Worm (Caenorhabditis elegans) whole organism, L4 larva: ENCODE results near the gene F58A6.1.

Source experiments
- F10B5.3 ChIP-seq: sonication (generic microtip); optimal IDR thresholded peaks from 2 replicates; lab custom pipeline; 2016; ENCODE audit warnings: mild to moderate bottlenecking, missing genetic modification characterization, missing compliant biosample characterization
- F37D6.2 ChIP-seq: sonication (generic microtip); optimal IDR thresholded peaks from 2 replicates; lab custom pipeline; 2016; ENCODE audit warnings: mild to moderate bottlenecking, missing genetic modification characterization, missing compliant biosample characterization
- F49E8.2 ChIP-seq: sonication (generic microtip); optimal IDR thresholded peaks from 2 replicates; lab custom pipeline; 2016; ENCODE audit warnings: missing compliant biosample characterization, mild to moderate bottlenecking, missing genetic modification characterization, borderline replicate concordance
- R02D3.7 ChIP-seq: fragments of 150-350 bp; sonication (generic microtip); optimal IDR thresholded peaks from 3 replicates; lab custom pipeline; 2014; ENCODE audit warnings: missing biosample characterization, missing genetic modification characterization
- Y105C5A.15 ChIP-seq: fragments of 200-800 bp; sonication (Bioruptor generic); IDR thresholded peaks from 2 replicates; pipeline ENCODE4 v1.3.6; 2022; ENCODE audit warnings: missing genetic modification characterization, missing compliant biosample characterization
- Y75B8A.6 ChIP-seq: fragments of 200-800 bp; sonication (Bioruptor generic); IDR thresholded peaks from 2 replicates; pipeline ENCODE4 v1.3.6; 2022; ENCODE audit warnings: missing genetic modification reagents, missing genetic modification characterization, missing compliant biosample characterization
- ama-1 ChIP-seq: fragments of 150-350 bp; optimal IDR thresholded peaks from 2 replicates; lab custom pipeline; 2014; ENCODE audit warnings: inconsistent platforms, mixed read lengths
- arid-1 ChIP-seq: fragments of 200-800 bp; sonication (Bioruptor generic); conservative IDR thresholded peaks from 2 replicates; pipeline ENCODE4 v1.3.6; 2022; ENCODE audit warnings: missing genetic modification reagents, missing genetic modification characterization, missing compliant biosample characterization
- ceh-20 ChIP-seq: fragments of 200-800 bp; sonication (Bioruptor generic); IDR thresholded peaks from 2 replicates; pipeline ENCODE4 v1.3.6; 2022; ENCODE audit warnings: missing genetic modification reagents, missing genetic modification characterization, missing compliant biosample characterization
- ceh-32 ChIP-seq: sonication (generic microtip); optimal IDR thresholded peaks from 2 replicates; lab custom pipeline; 2016; ENCODE audit warnings: mild to moderate bottlenecking, missing genetic modification characterization, missing compliant biosample characterization; ENCODE audit not compliant: poor library complexity
- ceh-62 ChIP-seq: sonication (generic microtip); optimal IDR thresholded peaks from 2 replicates; lab custom pipeline; 2017; ENCODE audit warnings: missing biosample characterization, missing genetic modification characterization
- ces-1 ChIP-seq: fragments of 150-350 bp; sonication (generic microtip); optimal IDR thresholded peaks from 4 replicates; lab custom pipeline; 2014; ENCODE audit warnings: missing biosample characterization, missing genetic modification reagents, missing genetic modification characterization
- cey-2 ChIP-seq: sonication (generic microtip); optimal IDR thresholded peaks from 3 replicates; lab custom pipeline; 2017; ENCODE audit warnings: missing genetic modification characterization, mild to moderate bottlenecking, missing compliant biosample characterization, antibody characterized with exemption, borderline replicate concordance; ENCODE audit not compliant: insufficient read depth
- daf-8 ChIP-seq: fragments of 200-800 bp; sonication (Bioruptor generic); IDR thresholded peaks from 2 replicates; pipeline ENCODE4 v1.3.6; 2022; ENCODE audit warnings: missing genetic modification characterization, missing compliant biosample characterization
- dmd-6 ChIP-seq: fragments of 200-800 bp; sonication (Bioruptor generic); IDR thresholded peaks from 2 replicates; pipeline ENCODE4 v1.3.6; 2022; ENCODE audit warnings: missing genetic modification reagents, missing genetic modification characterization, missing compliant biosample characterization
- dpl-1 ChIP-seq: fragments of 150-350 bp; optimal IDR thresholded peaks from 2 replicates; lab custom pipeline; 2014; ENCODE audit warnings: missing biosample characterization, missing genetic modification reagents, missing genetic modification characterization
- fkh-10 ChIP-seq: fragments of 150-350 bp; optimal IDR thresholded peaks from 2 replicates; lab custom pipeline; 2014; ENCODE audit warnings: missing biosample characterization, missing genetic modification reagents, missing genetic modification characterization
- fos-1 ChIP-seq: fragments of 150-350 bp; optimal IDR thresholded peaks from 2 replicates; lab custom pipeline; 2014; ENCODE audit warnings: missing biosample characterization, missing genetic modification characterization
- hif-1 ChIP-seq, 2 experiments: sonication (generic microtip); optimal IDR thresholded peaks; 2 replicates each; lab custom pipeline; 2016 to 2017; ENCODE audit warnings: missing compliant biosample characterization in 2 of 2, missing genetic modification characterization in 2 of 2, missing genetic modification reagents in 2 of 2, missing genotype in 2 of 2, mild to moderate bottlenecking in 1 of 2
- hlh-30 ChIP-seq: sonication (generic microtip); optimal IDR thresholded peaks from 2 replicates; lab custom pipeline; 2017; ENCODE audit warnings: antibody characterized with exemption, mild to moderate bottlenecking, missing genetic modification characterization, missing compliant biosample characterization; ENCODE audit not compliant: insufficient read depth
- lin-1 ChIP-seq: fragments of 200-800 bp; sonication (Bioruptor generic); IDR thresholded peaks from 2 replicates; pipeline ENCODE4 v1.3.6; 2022; ENCODE audit warnings: missing genetic modification reagents, missing genetic modification characterization, missing compliant biosample characterization
- lin-13 ChIP-seq: fragments of 150-350 bp; optimal IDR thresholded peaks from 2 replicates; lab custom pipeline; 2014; ENCODE audit warnings: missing biosample characterization, missing genetic modification reagents, missing genetic modification characterization
- lsy-2 ChIP-seq, 2 experiments: fragments of 150-350 bp in 1 of 2; sonication (generic microtip) in 1 of 2; optimal IDR thresholded peaks; 2 replicates each; lab custom pipeline; 2014 to 2017; ENCODE audit warnings: missing biosample characterization in 2 of 2, missing genetic modification characterization in 2 of 2
- madf-9 ChIP-seq: fragments of 200-800 bp; sonication (Bioruptor generic); conservative IDR thresholded peaks from 2 replicates; pipeline ENCODE4 v1.3.6; 2022; ENCODE audit warnings: missing genetic modification reagents, missing genetic modification characterization, missing compliant biosample characterization
- mdl-1 ChIP-seq, 2 experiments: fragments of 150-350 bp in 1 of 2; sonication (generic microtip) in 1 of 2; optimal IDR thresholded peaks; 2 replicates each; lab custom pipeline; 2014 to 2017; ENCODE audit warnings: missing biosample characterization in 2 of 2, missing genetic modification characterization in 2 of 2
- mdt-29 ChIP-seq: fragments of 200-800 bp; sonication (Bioruptor generic); IDR thresholded peaks from 2 replicates; pipeline ENCODE4 v1.3.6; 2022; ENCODE audit warnings: missing genetic modification reagents, missing genetic modification characterization, missing compliant biosample characterization
- mep-1 ChIP-seq: fragments of 150-350 bp; sonication (generic microtip); optimal IDR thresholded peaks from 3 replicates; lab custom pipeline; 2014; ENCODE audit warnings: missing biosample characterization, missing genetic modification characterization
- mes-2 ChIP-seq: sonication (generic microtip); optimal IDR thresholded peaks from 2 replicates; lab custom pipeline; 2016; ENCODE audit warnings: missing genotype, mild to moderate bottlenecking, missing genetic modification characterization, missing compliant biosample characterization; ENCODE audit not compliant: poor library complexity, severe bottlenecking
- mxl-2 ChIP-seq: fragments of 200-800 bp; sonication (Bioruptor generic); conservative IDR thresholded peaks from 2 replicates; pipeline ENCODE4 v1.3.6; 2022; ENCODE audit warnings: missing genetic modification reagents, missing genetic modification characterization, missing compliant biosample characterization
- mxl-3 ChIP-seq: fragments of 200-800 bp; sonication (Bioruptor generic); optimal IDR thresholded peaks from 2 replicates; lab custom pipeline; 2018; ENCODE audit warnings: mild to moderate bottlenecking, missing genetic modification characterization, missing compliant biosample characterization
- nhr-102 ChIP-seq: sonication (generic microtip); optimal IDR thresholded peaks from 2 replicates; lab custom pipeline; 2016; ENCODE audit warnings: mild to moderate bottlenecking, missing genetic modification characterization, moderate library complexity, missing compliant biosample characterization
- nhr-111 ChIP-seq: fragments of 200-800 bp; sonication (Bioruptor generic); optimal IDR thresholded peaks from 2 replicates; lab custom pipeline; 2018; ENCODE audit warnings: mild to moderate bottlenecking, missing genetic modification characterization, missing compliant biosample characterization
- nhr-28 ChIP-seq: fragments of 150-350 bp; optimal IDR thresholded peaks from 2 replicates; lab custom pipeline; 2014; ENCODE audit warnings: missing biosample characterization, missing genetic modification characterization
- nhr-77 ChIP-seq: fragments of 150-350 bp; optimal IDR thresholded peaks from 2 replicates; lab custom pipeline; 2014; ENCODE audit warnings: missing biosample characterization, missing genetic modification characterization
- pqm-1 ChIP-seq: sonication (generic microtip); optimal IDR thresholded peaks from 2 replicates; lab custom pipeline; 2017; ENCODE audit warnings: missing biosample characterization, missing genetic modification characterization
- rbr-2 ChIP-seq: sonication (generic microtip); optimal IDR thresholded peaks from 2 replicates; lab custom pipeline; 2016; ENCODE audit warnings: missing genotype, missing genetic modification characterization, missing compliant biosample characterization
- saeg-2 ChIP-seq: fragments of 200-800 bp; sonication (Bioruptor generic); IDR thresholded peaks from 2 replicates; pipeline ENCODE4 v1.3.6; 2022; ENCODE audit warnings: missing genetic modification reagents, missing genetic modification characterization, missing compliant biosample characterization
- sdz-12 ChIP-seq: fragments of 200-800 bp; sonication (Bioruptor generic); optimal IDR thresholded peaks from 2 replicates; lab custom pipeline; 2018; ENCODE audit warnings: mild to moderate bottlenecking, missing genetic modification characterization, missing compliant biosample characterization
- skn-1 ChIP-seq: fragments of 150-350 bp; optimal IDR thresholded peaks from 2 replicates; lab custom pipeline; 2014; ENCODE audit warnings: missing biosample characterization, missing genetic modification characterization
- spr-3 ChIP-seq: fragments of 200-800 bp; sonication (Bioruptor generic); optimal IDR thresholded peaks from 2 replicates; lab custom pipeline; 2018; ENCODE audit warnings: mild to moderate bottlenecking, missing genetic modification characterization, missing compliant biosample characterization
- tag-97 ChIP-seq: fragments of 200-800 bp; sonication (Bioruptor generic); IDR thresholded peaks from 2 replicates; pipeline ENCODE4 v1.3.6; 2022; ENCODE audit warnings: missing genetic modification characterization, missing compliant biosample characterization
- tra-1 ChIP-seq: fragments of 200-800 bp; sonication (Bioruptor generic); IDR thresholded peaks from 2 replicates; pipeline ENCODE4 v1.3.6; 2022; ENCODE audit warnings: missing genetic modification reagents, missing genetic modification characterization, missing compliant biosample characterization
- unc-39 ChIP-seq: sonication (generic microtip); optimal IDR thresholded peaks from 2 replicates; lab custom pipeline; 2017; ENCODE audit warnings: missing biosample characterization, missing genetic modification characterization
- unc-62 ChIP-seq, 3 experiments: fragments of 150-350 bp in 1 of 3; sonication (generic microtip); optimal IDR thresholded peaks in 2 of 3; peaks in 1 of 3; 1 replicate in 1 of 3; 2 replicates in 2 of 3; lab custom pipeline; 2014 to 2017; ENCODE audit warnings: missing biosample characterization in 3 of 3, missing genetic modification characterization in 3 of 3, missing genetic modification reagents in 3 of 3, missing genotype in 1 of 3
- zfp-2 ChIP-seq: sonication (generic microtip); optimal IDR thresholded peaks from 2 replicates; lab custom pipeline; 2016; ENCODE audit warnings: mild to moderate bottlenecking, missing genetic modification characterization, missing compliant biosample characterization
- ztf-11 ChIP-seq: fragments of 150-350 bp; optimal IDR thresholded peaks from 2 replicates; lab custom pipeline; 2014; ENCODE audit warnings: missing biosample characterization, missing genetic modification characterization

F58A6.1 gene

DNA sequence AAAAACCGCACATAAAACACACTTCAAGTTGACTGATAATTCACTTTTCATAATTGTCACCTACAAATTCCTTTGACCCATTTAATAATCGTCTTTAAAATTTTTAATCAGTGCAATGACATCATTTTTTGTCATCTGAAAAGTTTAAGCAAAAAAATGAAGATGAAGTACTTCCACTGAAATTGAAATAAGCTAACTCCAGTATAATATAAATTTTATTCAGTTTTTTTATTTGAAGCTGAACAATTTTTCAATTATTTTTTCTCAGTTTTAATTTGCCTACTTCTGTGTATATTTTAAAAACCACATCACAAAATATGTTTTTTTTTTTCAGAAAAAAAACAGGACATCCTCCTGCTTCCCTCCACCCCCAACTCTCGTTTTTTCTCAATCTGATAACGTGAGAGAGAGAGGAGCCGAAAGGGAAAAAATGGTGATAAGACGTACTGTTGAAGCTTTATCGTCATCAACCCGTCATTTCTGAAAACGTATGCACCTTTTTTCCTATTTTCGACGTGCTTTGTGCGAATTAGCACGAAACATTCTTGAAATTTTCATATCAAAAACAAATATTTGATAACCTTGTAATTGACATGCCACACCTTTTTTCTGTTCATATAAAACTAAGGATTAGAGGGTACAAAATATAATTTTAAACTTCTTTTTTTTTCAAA is 38.8 kb upstream of the F58A6.1 start, which contains the start of the genes C04G6.11 and mpk-2 (continued):
- peak; percentile 51 for TF ChIP-seq nhr-102 (tag; lab: Kevin White, UChicago)
- no peak for TF ChIP-seq mep-1 (tag; lab: Kevin White, UChicago)
- TF ChIP-seq F37D6.2 = no peak
- peak; percentile 59; the same call in 1 of the 2 replicates for TF ChIP-seq lin-1
- no peak for TF ChIP-seq zfp-2
- TF ChIP-seq dpl-1 (GFP tag; lab: Kevin White, UChicago) = no peak
- TF ChIP-seq R02D3.7 = no peak
- no peak for TF ChIP-seq mxl-2
- no peak for TF ChIP-seq lin-13 (GFP tag; lab: Kevin White, UChicago)
- no peak for TF ChIP-seq mxl-3 (GFP tag; lab: Kevin White, UChicago)
- TF ChIP-seq hif-1 (tag; optimal IDR thresholded peaks at IDR 0.05; lab: Kevin White, UChicago) = peak in 1 of 2 experiments; percentile 20
- no peak for TF ChIP-seq arid-1 (GFP tag; lab: Robert Waterston, UW)
- TF ChIP-seq cey-2 (tag; lab: Kevin White, UChicago) = no peak
- no peak for TF ChIP-seq ama-1 (lab: Kevin White, UChicago)
- TF ChIP-seq mes-2 = no peak
- TF ChIP-seq Y75B8A.6 (GFP tag; lab: Robert Waterston, UW) = no peak
- peak; percentile 44 for TF ChIP-seq nhr-77
- TF ChIP-seq Y105C5A.15 (GFP tag; lab: Robert Waterston, UW) = no peak
- no peak for TF ChIP-seq madf-9
- TF ChIP-seq F10B5.3 (tag; lab: Kevin White, UChicago) = no peak
- TF ChIP-seq sdz-12 (GFP tag; lab: Kevin White, UChicago) = no peak
- peak in 1 of 2 experiments; percentile 9 for TF ChIP-seq mdl-1 (tag; optimal IDR thresholded peaks at IDR 0.05; lab: Kevin White, UChicago)
- no peak for TF ChIP-seq F49E8.2 (tag; lab: Kevin White, UChicago)
- TF ChIP-seq ceh-62 (tag; lab: Kevin White, UChicago) = no peak
- TF ChIP-seq lsy-2 (tag; optimal IDR thresholded peaks at IDR 0.05; lab: Kevin White, UChicago) = no peak
- no peak for TF ChIP-seq ztf-11
- no peak for TF ChIP-seq skn-1 (tag; lab: Kevin White, UChicago)
- TF ChIP-seq saeg-2 (GFP tag; lab: Robert Waterston, UW) = no peak
- no peak for TF ChIP-seq ces-1
- no peak for TF ChIP-seq unc-39 (tag; lab: Kevin White, UChicago)
- no peak for TF ChIP-seq ceh-32 (tag; lab: Kevin White, UChicago)
- TF ChIP-seq nhr-111 = no peak
- peak; percentile 97 for TF ChIP-seq dmd-6 (GFP tag; lab: Robert Waterston, UW)
- TF ChIP-seq tra-1 (GFP tag; lab: Robert Waterston, UW) = no peak; the same call in 1 of the 2 replicates
- no peak for TF ChIP-seq mdt-29 (GFP tag; lab: Robert Waterston, UW)
- TF ChIP-seq spr-3 = no peak
- TF ChIP-seq pqm-1 (tag; lab: Kevin White, UChicago) = peak; percentile 69
- TF ChIP-seq tag-97 (GFP tag; lab: Robert Waterston, UW) = no peak
- no peak for TF ChIP-seq fkh-10 (GFP tag; lab: Kevin White, UChicago)
- no peak for TF ChIP-seq fos-1 (tag; lab: Kevin White, UChicago)
- TF ChIP-seq daf-8 (GFP tag; lab: Robert Waterston, UW) = no peak
- TF ChIP-seq rbr-2 (tag; lab: Kevin White, UChicago) = no peak
- TF ChIP-seq hlh-30 (tag; lab: Kevin White, UChicago) = no peak
- TF ChIP-seq nhr-28 (tag; lab: Kevin White, UChicago) = peak; percentile 77
- no peak for TF ChIP-seq ceh-20 (GFP tag; lab: Robert Waterston, UW)
- TF ChIP-seq unc-62 (GFP tag; optimal IDR thresholded peaks at IDR 0.05 in 1 of 2; lab: Kevin White, UChicago) = no peak
- TF ChIP-seq unc-62 (tag; optimal IDR thresholded peaks at IDR 0.05; lab: Kevin White, UChicago) = no peak
